Fruit fly (Drosophila melanogaster): Measurements from ENCODE around the gene CG44139.

DNA sequence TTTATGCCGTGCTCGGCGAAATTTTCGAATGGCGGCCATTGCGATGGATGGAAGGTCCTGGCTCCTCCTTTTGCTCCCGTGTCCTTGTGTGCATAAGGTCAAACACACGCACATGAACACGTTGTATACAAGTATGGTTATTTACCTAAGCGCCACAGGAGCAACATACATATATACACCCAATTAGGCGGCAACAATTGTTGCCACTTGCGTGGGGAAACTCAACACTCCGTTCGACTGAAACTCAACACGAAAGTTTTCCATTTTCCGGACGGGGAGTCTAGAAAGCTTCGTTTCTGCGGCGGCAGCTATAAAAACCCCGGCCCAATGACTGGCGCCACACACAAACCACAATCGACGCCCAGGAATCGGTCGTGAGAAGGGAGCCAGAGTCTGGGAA, 33.3 kb upstream of the CG44139 start, which contains the start of gene CG46448:
- TF ChIP-seq Hr83 (GFP tag; optimal IDR thresholded peaks at IDR 0.05; ENCODE audit: poor library complexity, severe bottlenecking) (no peak), psq (GFP tag; optimal IDR thresholded peaks at IDR 0.05) (no peak), Myc (optimal IDR thresholded peaks at IDR 0.05) (no peak), OdsH (GFP tag; optimal IDR thresholded peaks at IDR 0.05) (no peak), sage (GFP tag; optimal IDR thresholded peaks at IDR 0.05) (no peak), rgr (GFP tag; optimal IDR thresholded peaks at IDR 0.05) (no peak), HLH106 (tag; optimal IDR thresholded peaks at IDR 0.05) (no peak), br (GFP tag; optimal IDR thresholded peaks at IDR 0.05) (no peak), CrebA (GFP tag; optimal IDR thresholded peaks at IDR 0.05; ENCODE audit: borderline replicate concordance) (no peak)

Measured in whole organism, wandering third instar larva.